Fruit fly (Drosophila melanogaster) whole organism, embryonic: Measurements from ENCODE around the gene Wdfy2.

Experiments used
- Adf1 ChIP-seq: fragments of 200-800 bp; sonication (Bioruptor generic); IDR thresholded peaks from 2 replicates; pipeline ENCODE4 v1.3.6; 2022; ENCODE audit warnings: missing biosample characterization, missing genetic modification characterization
- B-H1 ChIP-seq: fragments of 200-800 bp; sonication (Bioruptor generic); IDR thresholded peaks from 3 replicates; pipeline ENCODE4 v1.3.6; 2022; ENCODE audit warnings: missing biosample characterization, missing genetic modification characterization
- B-H2 ChIP-seq: fragments of 200-800 bp; sonication (Bioruptor generic); optimal IDR thresholded peaks from 2 replicates; lab custom pipeline; 2018; ENCODE audit warnings: missing biosample characterization, mild to moderate bottlenecking, missing genetic modification characterization
- CG10267 ChIP-seq: fragments of 200-800 bp; sonication (Bioruptor generic); optimal IDR thresholded peaks from 2 replicates; lab custom pipeline; 2018; ENCODE audit warnings: missing biosample characterization, mild to moderate bottlenecking, missing genetic modification characterization, moderate library complexity
- CG10654 ChIP-seq: fragments of 200-800 bp; sonication (Bioruptor generic); optimal IDR thresholded peaks from 2 replicates; lab custom pipeline; 2016; ENCODE audit warnings: missing biosample characterization, missing genetic modification characterization
- CG11723 ChIP-seq: fragments of 200-800 bp; sonication (Bioruptor generic); optimal IDR thresholded peaks from 2 replicates; lab custom pipeline; 2017; ENCODE audit warnings: missing biosample characterization, mild to moderate bottlenecking, missing genetic modification characterization
- CG13287 ChIP-seq: fragments of 200-800 bp; sonication (Bioruptor generic); IDR thresholded peaks from 2 replicates; pipeline ENCODE4 v1.3.6; 2022; ENCODE audit warnings: missing biosample characterization, missing genetic modification characterization; ENCODE audit not compliant: partially characterized antibody
- CG13624 ChIP-seq: fragments of 200-800 bp; sonication (Bioruptor generic); optimal IDR thresholded peaks from 2 replicates; lab custom pipeline; 2016; ENCODE audit warnings: missing biosample characterization, missing genetic modification characterization
- CG14050 ChIP-seq: fragments of 200-800 bp; sonication (Bioruptor generic); IDR thresholded peaks from 3 replicates; pipeline ENCODE4 v1.3.6; 2022; ENCODE audit warnings: missing biosample characterization, missing genetic modification characterization
- CG15514 ChIP-seq: fragments of 200-800 bp; sonication (Bioruptor generic); optimal IDR thresholded peaks from 3 replicates; lab custom pipeline; 2017; ENCODE audit warnings: missing biosample characterization, missing genetic modification characterization, mild to moderate bottlenecking, moderate library complexity, missing genetic modification reagents
- CG1603 ChIP-seq: fragments of 200-800 bp; sonication (Bioruptor generic); optimal IDR thresholded peaks from 2 replicates; lab custom pipeline; 2019; ENCODE audit warnings: missing biosample characterization, mild to moderate bottlenecking, missing genetic modification characterization, moderate library complexity
- CG17802 ChIP-seq: fragments of 200-800 bp; sonication (Bioruptor generic); optimal IDR thresholded peaks from 2 replicates; lab custom pipeline; 2018; ENCODE audit warnings: missing biosample characterization, mild to moderate bottlenecking, missing genetic modification characterization, moderate library complexity
- CG17829 ChIP-seq: fragments of 200-800 bp; optimal IDR thresholded peaks from 2 replicates; lab custom pipeline; 2019; ENCODE audit warnings: missing biosample characterization, mild to moderate bottlenecking, missing genetic modification characterization, moderate library complexity
- CG18262 ChIP-seq: fragments of 200-800 bp; optimal IDR thresholded peaks from 3 replicates; lab custom pipeline; 2019; ENCODE audit warnings: missing biosample characterization, mild to moderate bottlenecking, missing genetic modification characterization, moderate library complexity
- CG2116 ChIP-seq: fragments of 200-800 bp; sonication (Bioruptor generic); optimal IDR thresholded peaks from 3 replicates; lab custom pipeline; 2018; ENCODE audit warnings: missing biosample characterization, mild to moderate bottlenecking, missing genetic modification characterization
- CG2120 ChIP-seq: fragments of 200-800 bp; sonication (Bioruptor generic); optimal IDR thresholded peaks from 3 replicates; lab custom pipeline; 2016; ENCODE audit warnings: missing biosample characterization, missing genetic modification characterization
- CG2875 ChIP-seq: fragments of 200-800 bp; sonication (Bioruptor generic); optimal IDR thresholded peaks from 2 replicates; lab custom pipeline; 2017; ENCODE audit warnings: missing biosample characterization, mild to moderate bottlenecking, missing genetic modification characterization, missing genetic modification reagents
- CG30020 ChIP-seq: fragments of 200-800 bp; optimal IDR thresholded peaks from 2 replicates; lab custom pipeline; 2019; ENCODE audit warnings: missing biosample characterization, mild to moderate bottlenecking, missing genetic modification characterization, moderate library complexity
- CG30431 ChIP-seq: fragments of 200-800 bp; sonication (Bioruptor generic); optimal IDR thresholded peaks from 2 replicates; lab custom pipeline; 2017; ENCODE audit warnings: missing biosample characterization, missing genetic modification characterization
- CG3838 ChIP-seq: fragments of 200-800 bp; sonication (Bioruptor generic); optimal IDR thresholded peaks from 3 replicates; lab custom pipeline; 2016; ENCODE audit warnings: missing biosample characterization, missing genetic modification characterization
- CG42726 ChIP-seq: fragments of 200-800 bp; sonication (Bioruptor generic); IDR thresholded peaks from 2 replicates; pipeline ENCODE4 v1.3.6; 2022; ENCODE audit warnings: missing biosample characterization, missing genetic modification characterization; ENCODE audit not compliant: partially characterized antibody
- CG4707 ChIP-seq: fragments of 200-800 bp; sonication (Bioruptor generic); optimal IDR thresholded peaks from 2 replicates; lab custom pipeline; 2018; ENCODE audit warnings: missing biosample characterization, mild to moderate bottlenecking, missing genetic modification characterization, moderate library complexity
- CG7839 ChIP-seq: fragments of 200-800 bp; sonication (Bioruptor generic); optimal IDR thresholded peaks from 3 replicates; lab custom pipeline; 2018; ENCODE audit warnings: missing biosample characterization, mild to moderate bottlenecking, missing genetic modification characterization, moderate library complexity
- CG9437 ChIP-seq: fragments of 200-800 bp; sonication (Bioruptor generic); optimal IDR thresholded peaks from 2 replicates; lab custom pipeline; 2018; ENCODE audit warnings: missing biosample characterization, mild to moderate bottlenecking, missing genetic modification characterization
- Dll ChIP-seq: fragments of 200-800 bp; sonication (Bioruptor generic); IDR thresholded peaks from 4 replicates; pipeline ENCODE4 v1.3.6; 2022; ENCODE audit warnings: missing biosample characterization, missing genetic modification characterization; ENCODE audit not compliant: partially characterized antibody
- ERR ChIP-seq: fragments of 200-800 bp; sonication (Bioruptor generic); optimal IDR thresholded peaks from 2 replicates; lab custom pipeline; 2016; ENCODE audit warnings: missing biosample characterization, missing genetic modification characterization
- Jarid2 ChIP-seq: fragments of 200-800 bp; sonication (Bioruptor generic); optimal IDR thresholded peaks from 3 replicates; lab custom pipeline; 2017; ENCODE audit warnings: mild to moderate bottlenecking, missing biosample characterization, missing genetic modification reagents, missing genetic modification characterization
- MTF-1 ChIP-seq: fragments of 200-800 bp; sonication (Bioruptor generic); optimal IDR thresholded peaks from 2 replicates; lab custom pipeline; 2018; ENCODE audit warnings: missing biosample characterization, mild to moderate bottlenecking, missing genetic modification characterization, borderline replicate concordance
- NC2β ChIP-seq: fragments of 200-800 bp; sonication (Bioruptor generic); optimal IDR thresholded peaks from 2 replicates; lab custom pipeline; 2016; ENCODE audit warnings: missing biosample characterization, missing genetic modification characterization
- Nf-YB ChIP-seq: fragments of 200-800 bp; sonication (Bioruptor generic); optimal IDR thresholded peaks from 3 replicates; lab custom pipeline; 2019; ENCODE audit warnings: missing biosample characterization, mild to moderate bottlenecking, missing genetic modification characterization, moderate library complexity
- Nf-YC ChIP-seq: fragments of 200-800 bp; optimal IDR thresholded peaks from 3 replicates; lab custom pipeline; 2019; ENCODE audit warnings: missing biosample characterization, mild to moderate bottlenecking, missing genetic modification characterization, moderate library complexity
- Oaz ChIP-seq: fragments of 200-800 bp; sonication (Bioruptor generic); IDR thresholded peaks from 2 replicates; pipeline ENCODE4 v1.3.6; 2022; ENCODE audit warnings: missing biosample characterization, missing genetic modification characterization
- Side ChIP-seq: fragments of 200-800 bp; sonication (Bioruptor generic); optimal IDR thresholded peaks from 2 replicates; lab custom pipeline; 2016; ENCODE audit warnings: missing biosample characterization, missing genetic modification characterization
- Usf ChIP-seq: fragments of 200-800 bp; sonication (Bioruptor generic); optimal IDR thresholded peaks from 2 replicates; lab custom pipeline; 2017; ENCODE audit warnings: missing genotype, missing biosample characterization, missing genetic modification characterization
- amos ChIP-seq: fragments of 200-800 bp; sonication (Bioruptor generic); IDR thresholded peaks from 2 replicates; pipeline ENCODE4 v1.3.6; 2022; ENCODE audit warnings: missing biosample characterization, missing genetic modification characterization; ENCODE audit not compliant: partially characterized antibody
- ash1 ChIP-seq: fragments of 200-800 bp; sonication (Bioruptor generic); optimal IDR thresholded peaks from 2 replicates; lab custom pipeline; 2018; ENCODE audit warnings: missing biosample characterization, mild to moderate bottlenecking, missing genetic modification characterization
- br ChIP-seq: fragments of >200 bp; optimal IDR thresholded peaks from 2 replicates; lab custom pipeline; 2017
- dmrt99B ChIP-seq: fragments of 200-800 bp; sonication (Bioruptor generic); optimal IDR thresholded peaks from 2 replicates; lab custom pipeline; 2018; ENCODE audit warnings: missing biosample characterization, mild to moderate bottlenecking, missing genetic modification characterization, moderate library complexity
- gem ChIP-seq: fragments of 200-800 bp; sonication (Bioruptor generic); optimal IDR thresholded peaks from 2 replicates; lab custom pipeline; 2019; ENCODE audit warnings: missing biosample characterization, mild to moderate bottlenecking, missing genetic modification characterization, moderate library complexity
- grn ChIP-seq: fragments of 200-800 bp; sonication (Bioruptor generic); optimal IDR thresholded peaks from 3 replicates; lab custom pipeline; 2017; ENCODE audit warnings: missing biosample characterization, missing genetic modification characterization
- ind ChIP-seq: fragments of 200-800 bp; sonication (Bioruptor generic); optimal IDR thresholded peaks from 3 replicates; lab custom pipeline; 2016; ENCODE audit warnings: missing biosample characterization, missing genetic modification characterization
- inv ChIP-seq: fragments of 200-800 bp; sonication (Bioruptor generic); IDR thresholded peaks from 2 replicates; pipeline ENCODE4 v1.3.6; 2022; ENCODE audit warnings: missing biosample characterization, missing genetic modification characterization; ENCODE audit not compliant: partially characterized antibody
- knrl ChIP-seq: fragments of 200-800 bp; sonication (Bioruptor generic); IDR thresholded peaks from 3 replicates; pipeline ENCODE4 v1.3.6; 2022; ENCODE audit warnings: missing biosample characterization, missing genetic modification characterization; ENCODE audit not compliant: partially characterized antibody
- luna ChIP-seq: fragments of 200-800 bp; sonication (Bioruptor generic); optimal IDR thresholded peaks from 2 replicates; lab custom pipeline; 2016; ENCODE audit warnings: missing biosample characterization, missing genetic modification characterization
- nmo ChIP-seq: fragments of 200-800 bp; sonication (Bioruptor generic); optimal IDR thresholded peaks from 2 replicates; lab custom pipeline; 2018; ENCODE audit warnings: missing biosample characterization, mild to moderate bottlenecking, missing genetic modification characterization, moderate library complexity
- ro ChIP-seq: fragments of 200-800 bp; sonication (Bioruptor generic); IDR thresholded peaks from 2 replicates; pipeline ENCODE4 v1.3.6; 2022; ENCODE audit warnings: missing biosample characterization, missing genetic modification characterization
- row ChIP-seq: fragments of 200-800 bp; sonication (Bioruptor generic); IDR thresholded peaks from 3 replicates; pipeline ENCODE4 v1.3.6; 2022; ENCODE audit warnings: missing biosample characterization, missing genetic modification characterization
- sr ChIP-seq: fragments of 200-800 bp; sonication (Bioruptor generic); IDR thresholded peaks from 3 replicates; pipeline ENCODE4 v1.3.6; 2022; ENCODE audit warnings: missing biosample characterization, missing genetic modification characterization
- trem ChIP-seq: fragments of 200-800 bp; optimal IDR thresholded peaks from 3 replicates; lab custom pipeline; 2019; ENCODE audit warnings: missing biosample characterization, mild to moderate bottlenecking, missing genetic modification characterization, moderate library complexity
- zen ChIP-seq: fragments of 200-800 bp; sonication (Bioruptor generic); optimal IDR thresholded peaks from 3 replicates; lab custom pipeline; 2018; ENCODE audit warnings: missing biosample characterization, mild to moderate bottlenecking, missing genetic modification characterization, moderate library complexity

Wdfy2 gene

dm6 chr2L:10396488-10396824 lies 26.6 kb upstream of the Wdfy2 start, which contains the start of gene Cnot4 (continued):
- TF ChIP-seq CG2116 (GFP tag; lab: Kevin White, UChicago) (peak; percentile 97), CG1603 (tag; lab: Kevin White, UChicago) (peak; percentile 17), CG13287 (GFP tag; lab: Robert Waterston, UW) (peak; percentile 44; the same call in 1 of the 2 replicates), ash1 (GFP tag; lab: Kevin White, UChicago) (no peak), CG10654 (no peak), amos (GFP tag; lab: Robert Waterston, UW) (peak; percentile 49; the same call in 1 of the 2 replicates), Dll (GFP tag; lab: Robert Waterston, UW) (peak; percentile 39; the same call in 2 of the 4 replicates), zen (tag; lab: Kevin White, UChicago) (peak; percentile 16), CG3838 (GFP tag; lab: Kevin White, UChicago) (no peak), CG4707 (GFP tag; lab: Kevin White, UChicago) (no peak), Oaz (GFP tag; lab: Robert Waterston, UW) (no peak), knrl (GFP tag; lab: Robert Waterston, UW) (peak; percentile 48; the same call in 2 of the 3 replicates), Nf-YC (no peak), sr (no peak), CG18262 (tag; lab: Kevin White, UChicago) (peak; percentile 30), CG17802 (tag; lab: Kevin White, UChicago) (no peak), CG11723 (GFP tag; lab: Kevin White, UChicago) (no peak), B-H2 (GFP tag; lab: Kevin White, UChicago) (no peak), br (no peak), CG9437 (GFP tag; lab: Kevin White, UChicago) (peak; percentile 35), CG30431 (GFP tag; lab: Kevin White, UChicago) (no peak), ind (GFP tag; lab: Kevin White, UChicago) (no peak), grn (GFP tag; lab: Kevin White, UChicago) (no peak), CG2120 (GFP tag; lab: Kevin White, UChicago) (no peak), CG14050 (GFP tag; lab: Robert Waterston, UW) (no peak), CG17829 (tag; lab: Kevin White, UChicago) (peak; percentile 29), CG10267 (tag; lab: Kevin White, UChicago) (peak; percentile 35), row (peak; percentile 71), trem (tag; lab: Kevin White, UChicago) (peak; percentile 38), CG30020 (tag; lab: Kevin White, UChicago) (peak; percentile 92), Jarid2 (no peak), ERR (no peak), Nf-YB (GFP tag; lab: Kevin White, UChicago) (no peak), gem (peak; percentile 24), CG42726 (GFP tag; lab: Robert Waterston, UW) (0 out of 2 replicates have a peak, but pooled peaks have one; percentile 12), CG2875 (GFP tag; lab: Kevin White, UChicago) (no peak), B-H1 (GFP tag; lab: Robert Waterston, UW) (no peak), luna (GFP tag; lab: Kevin White, UChicago) (no peak), inv (GFP tag; lab: Robert Waterston, UW) (0 out of 2 replicates have a peak, but pooled peaks have one; percentile 30), dmrt99B (no peak), CG15514 (GFP tag; lab: Kevin White, UChicago) (peak; percentile 25), nmo (GFP tag; lab: Kevin White, UChicago) (peak; percentile 62), ro (GFP tag; lab: Robert Waterston, UW) (no peak), CG7839 (tag; lab: Kevin White, UChicago) (no peak), Usf (GFP tag; lab: Kevin White, UChicago) (no peak), NC2β (GFP tag; lab: Kevin White, UChicago) (no peak), MTF-1 (GFP tag; lab: Kevin White, UChicago) (no peak), CG13624 (GFP tag; lab: Kevin White, UChicago) (no peak), Adf1 (GFP tag; lab: Robert Waterston, UW) (no peak), Side (GFP tag; lab: Kevin White, UChicago) (no peak)
